Fruit fly (Drosophila melanogaster): ENCODE measurements around the gene PDCD-5.

PDCD-5 gene

dm6 chr3L:16203236-16203635 lies 28.6 kb downstream of the PDCD-5 start:
- peak; percentile 48 for TF ChIP-seq Hr83 (GFP tag; optimal IDR thresholded peaks at IDR 0.05; ENCODE audit: poor library complexity, severe bottlenecking)
- peak; percentile 46 for TF ChIP-seq CG32264 (GFP tag; optimal IDR thresholded peaks at IDR 0.05)
- peak; percentile 72 for TF ChIP-seq psq (GFP tag; optimal IDR thresholded peaks at IDR 0.05)
- no peak for TF ChIP-seq pan (optimal IDR thresholded peaks at IDR 0.05)
- peak; percentile 90 for TF ChIP-seq br (GFP tag; optimal IDR thresholded peaks at IDR 0.05)
- no peak for TF ChIP-seq Dif (GFP tag; optimal IDR thresholded peaks at IDR 0.05; ENCODE audit: partially characterized antibody)
- TF ChIP-seq sage (GFP tag; optimal IDR thresholded peaks at IDR 0.05), result peak; percentile 33
- TF ChIP-seq rgr (GFP tag; optimal IDR thresholded peaks at IDR 0.05), result peak; percentile 88
- peak; percentile 75 to 89 for TF ChIP-seq foxo (GFP tag; optimal IDR thresholded peaks at IDR 0.05)
- peak; percentile 71 for TF ChIP-seq dmrt93B (GFP tag; optimal IDR thresholded peaks at IDR 0.05)
- no peak for TF ChIP-seq Hr78 (GFP tag; optimal IDR thresholded peaks at IDR 0.05)
- TF ChIP-seq ey (GFP tag; optimal IDR thresholded peaks at IDR 0.05), result peak; percentile 90
- no peak for TF ChIP-seq CG9705 (GFP tag; optimal IDR thresholded peaks at IDR 0.05)
- TF ChIP-seq OdsH (GFP tag; optimal IDR thresholded peaks at IDR 0.05), result peak; percentile 83
- no peak for TF ChIP-seq Vsx2 (GFP tag; optimal IDR thresholded peaks at IDR 0.05; ENCODE audit: partially characterized antibody)
- peak; percentile 89 for TF ChIP-seq fru (GFP tag; optimal IDR thresholded peaks at IDR 0.05)
- no peak for TF ChIP-seq GATAd (GFP tag; optimal IDR thresholded peaks at IDR 0.05)
- TF ChIP-seq Rel (GFP tag; optimal IDR thresholded peaks at IDR 0.05), result no peak
- TF ChIP-seq Rel (tag; optimal IDR thresholded peaks at IDR 0.05), result no peak
- TF ChIP-seq Myc (optimal IDR thresholded peaks at IDR 0.05), result no peak
- TF ChIP-seq dsf (GFP tag; optimal IDR thresholded peaks at IDR 0.05; ENCODE audit: borderline replicate concordance), result no peak
- no peak for TF ChIP-seq dl (GFP tag; optimal IDR thresholded peaks at IDR 0.05; ENCODE audit: insufficient read depth in 1 of 2, partially characterized antibody in 2 of 2)
- TF ChIP-seq jim (GFP tag; optimal IDR thresholded peaks at IDR 0.05), result no peak
- TF ChIP-seq N (GFP tag; optimal IDR thresholded peaks at IDR 0.05), result no peak
- TF ChIP-seq usp (GFP tag; optimal IDR thresholded peaks at IDR 0.05), result no peak
- TF ChIP-seq Mio (GFP tag; optimal IDR thresholded peaks at IDR 0.05), result peak; percentile 59
- peak; percentile 41 for TF ChIP-seq sv (GFP tag; optimal IDR thresholded peaks at IDR 0.05)
- TF ChIP-seq CrebA (GFP tag; optimal IDR thresholded peaks at IDR 0.05; ENCODE audit: borderline replicate concordance), result peak; percentile 59
- peak; percentile 77 for TF ChIP-seq Sp1 (GFP tag; optimal IDR thresholded peaks at IDR 0.05)
- TF ChIP-seq lola (GFP tag; optimal IDR thresholded peaks at IDR 0.05), result no peak
- peak; percentile 49 for TF ChIP-seq tai (GFP tag; optimal IDR thresholded peaks at IDR 0.05)
- peak; percentile 92 for TF ChIP-seq h (GFP tag; optimal IDR thresholded peaks at IDR 0.05)
- TF ChIP-seq brk (GFP tag; optimal IDR thresholded peaks at IDR 0.05), result peak; percentile 11
- no peak for TF ChIP-seq Abd-B (GFP tag; optimal IDR thresholded peaks at IDR 0.05)
- no peak for TF ChIP-seq Dfd (GFP tag; optimal IDR thresholded peaks at IDR 0.05)
- peak; percentile 77 for TF ChIP-seq HLH106 (tag; optimal IDR thresholded peaks at IDR 0.05)
- peak; percentile 59 for TF ChIP-seq Jra (GFP tag; optimal IDR thresholded peaks at IDR 0.05)
- peak; percentile 77 for TF ChIP-seq Hnf4 (GFP tag; optimal IDR thresholded peaks at IDR 0.05)
- TF ChIP-seq woc (GFP tag; optimal IDR thresholded peaks at IDR 0.05), result peak; percentile 72

DNA sequence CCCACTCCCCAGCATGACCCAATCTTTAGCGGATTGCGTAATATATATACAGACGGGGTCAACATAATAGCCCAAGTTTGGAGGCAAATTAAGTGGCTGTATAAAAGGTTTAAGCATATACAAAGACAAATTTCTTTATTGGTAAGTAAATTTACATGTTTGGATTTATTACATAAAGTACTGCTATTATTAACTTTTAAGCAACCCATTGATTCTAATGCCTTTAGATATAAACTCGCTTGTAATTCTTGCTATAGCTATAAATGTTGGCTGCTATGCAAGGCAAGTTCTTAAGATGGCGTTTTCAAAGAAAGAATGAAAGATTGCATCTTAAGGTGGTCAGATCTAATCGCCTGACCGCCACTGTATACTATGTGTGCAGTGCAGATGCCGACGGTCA lies 29.3 kb downstream of the PDCD-5 start:
- TF ChIP-seq lola (GFP tag; optimal IDR thresholded peaks at IDR 0.05) (no peak), N (GFP tag; optimal IDR thresholded peaks at IDR 0.05) (no peak), Hnf4 (GFP tag; optimal IDR thresholded peaks at IDR 0.05) (no peak), Abd-B (GFP tag; optimal IDR thresholded peaks at IDR 0.05) (no peak), Vsx2 (GFP tag; optimal IDR thresholded peaks at IDR 0.05; ENCODE audit: partially characterized antibody) (no peak), CG9705 (GFP tag; optimal IDR thresholded peaks at IDR 0.05) (no peak), dl (GFP tag; optimal IDR thresholded peaks at IDR 0.05; ENCODE audit: insufficient read depth in 1 of 2, partially characterized antibody in 2 of 2) (no peak), Dif (GFP tag; optimal IDR thresholded peaks at IDR 0.05; ENCODE audit: partially characterized antibody) (no peak), dsf (GFP tag; optimal IDR thresholded peaks at IDR 0.05; ENCODE audit: borderline replicate concordance) (no peak), Mio (GFP tag; optimal IDR thresholded peaks at IDR 0.05) (no peak), CrebA (GFP tag; optimal IDR thresholded peaks at IDR 0.05; ENCODE audit: borderline replicate concordance) (no peak), Hr78 (GFP tag; optimal IDR thresholded peaks at IDR 0.05) (no peak), dmrt93B (GFP tag; optimal IDR thresholded peaks at IDR 0.05) (peak; percentile 37), foxo (GFP tag; optimal IDR thresholded peaks at IDR 0.05) (peak in 1 of 2 experiments; percentile 65), brk (GFP tag; optimal IDR thresholded peaks at IDR 0.05) (no peak), psq (GFP tag; optimal IDR thresholded peaks at IDR 0.05) (peak; percentile 42), rgr (GFP tag; optimal IDR thresholded peaks at IDR 0.05) (peak; percentile 53), Rel (GFP tag; optimal IDR thresholded peaks at IDR 0.05) (no peak), Rel (tag; optimal IDR thresholded peaks at IDR 0.05) (no peak), sage (GFP tag; optimal IDR thresholded peaks at IDR 0.05) (no peak), jim (GFP tag; optimal IDR thresholded peaks at IDR 0.05) (no peak), Sp1 (GFP tag; optimal IDR thresholded peaks at IDR 0.05) (peak; percentile 47), CG32264 (GFP tag; optimal IDR thresholded peaks at IDR 0.05) (no peak), br (GFP tag; optimal IDR thresholded peaks at IDR 0.05) (peak; percentile 5), Dfd (GFP tag; optimal IDR thresholded peaks at IDR 0.05) (no peak), usp (GFP tag; optimal IDR thresholded peaks at IDR 0.05) (no peak), Hr83 (GFP tag; optimal IDR thresholded peaks at IDR 0.05; ENCODE audit: poor library complexity, severe bottlenecking) (no peak), sv (GFP tag; optimal IDR thresholded peaks at IDR 0.05) (no peak), tai (GFP tag; optimal IDR thresholded peaks at IDR 0.05) (peak; percentile 52), h (GFP tag; optimal IDR thresholded peaks at IDR 0.05) (peak; percentile 69), pan (optimal IDR thresholded peaks at IDR 0.05) (no peak), GATAd (GFP tag; optimal IDR thresholded peaks at IDR 0.05) (no peak), woc (GFP tag; optimal IDR thresholded peaks at IDR 0.05) (peak; percentile 50), Jra (GFP tag; optimal IDR thresholded peaks at IDR 0.05) (no peak), HLH106 (tag; optimal IDR thresholded peaks at IDR 0.05) (peak; percentile 48), OdsH (GFP tag; optimal IDR thresholded peaks at IDR 0.05) (peak; percentile 62), fru (GFP tag; optimal IDR thresholded peaks at IDR 0.05) (peak; percentile 62), Myc (optimal IDR thresholded peaks at IDR 0.05) (no peak), ey (GFP tag; optimal IDR thresholded peaks at IDR 0.05) (peak; percentile 63)

Data from whole organism, wandering third instar larva.